Worm (Caenorhabditis elegans): ENCODE data around the gene frpr-5.
A peak's percentile ranks its signal among the peaks of the same experiment; 100 is the strongest.

DNA sequence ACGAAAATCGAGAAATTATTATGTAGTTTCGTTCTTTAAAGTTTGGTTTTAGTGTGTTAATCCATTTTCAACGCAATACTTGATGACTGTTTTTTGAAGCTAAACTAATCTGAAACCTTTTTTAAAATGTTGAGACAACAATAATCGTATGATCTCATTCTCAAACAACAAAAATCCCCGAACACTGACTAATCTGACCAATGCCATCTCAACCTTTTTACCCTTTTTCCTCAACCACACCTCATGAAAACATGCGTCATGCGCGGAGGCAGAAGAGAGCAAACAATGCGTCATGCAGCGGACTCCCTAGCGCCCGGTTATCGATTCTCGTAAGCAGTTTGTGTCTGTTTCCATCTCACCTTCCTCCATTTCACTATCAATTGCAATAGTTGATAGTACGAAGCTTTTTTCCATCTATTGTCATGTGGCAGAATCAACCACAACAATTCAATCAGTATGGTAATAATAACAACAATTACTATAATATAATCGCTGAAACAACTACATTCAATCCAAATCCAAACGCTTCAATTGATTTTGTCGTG is 35.9 kb upstream of the frpr-5 start, which contains the start of gene C50B8.4:
- TF ChIP-seq lin-39 (tag; optimal IDR thresholded peaks at IDR 0.05) (no peak), nhr-21 (tag; optimal IDR thresholded peaks at IDR 0.05) (no peak), ceh-16 (tag; optimal IDR thresholded peaks at IDR 0.05) (no peak), nhr-237 (tag; optimal IDR thresholded peaks at IDR 0.05) (no peak), ama-1 (optimal IDR thresholded peaks at IDR 0.05) (no peak), ztf-4 (tag; optimal IDR thresholded peaks at IDR 0.05) (no peak), fos-1 (tag; optimal IDR thresholded peaks at IDR 0.05) (peak; percentile 86), ztf-11 (tag; optimal IDR thresholded peaks at IDR 0.05) (no peak), nhr-6 (tag; optimal IDR thresholded peaks at IDR 0.05) (no peak)
